Worm (Caenorhabditis elegans): ENCODE measurements around the gene nhr-181.

- TF ChIP-seq T26A5.8 (tag; optimal IDR thresholded peaks at IDR 0.05) (no peak), atf-7 (tag; optimal IDR thresholded peaks at IDR 0.05) (no peak), unc-62 (GFP tag; optimal IDR thresholded peaks at IDR 0.05) (no peak), nhr-27 (tag; optimal IDR thresholded peaks at IDR 0.05) (no peak), ama-1 (optimal IDR thresholded peaks at IDR 0.05) (no peak), ama-1 (GFP tag; optimal IDR thresholded peaks at IDR 0.05) (no peak)
Observed at ce11 chrV:4081283-4081682, 13.6 kb upstream of the nhr-181 start, which contains the start of gene srh-211.

Data from whole organism, young adult.